Fruit fly (Drosophila melanogaster) whole organism, embryonic: ENCODE measurements around the gene Tbcd.
A peak's percentile ranks its signal among the peaks of the same experiment; 100 is the strongest.

ENCODE experiments used
- Ada2b ChIP-seq: fragments of 200-800 bp; sonication (Bioruptor generic); IDR thresholded peaks from 2 replicates; pipeline ENCODE4 v1.3.6; 2022; ENCODE audit warnings: missing biosample characterization, missing genetic modification characterization
- Aef1 ChIP-seq: fragments of 200-800 bp; sonication (Bioruptor generic); IDR thresholded peaks from 3 replicates; pipeline ENCODE4 v1.3.6; 2022; ENCODE audit warnings: missing biosample characterization, missing genetic modification characterization
- BEAF-32 ChIP-seq: fragments of 200-800 bp; sonication (Bioruptor generic); optimal IDR thresholded peaks from 3 replicates; lab custom pipeline; 2017; ENCODE audit warnings: missing biosample characterization, missing genetic modification characterization, mild to moderate bottlenecking, moderate library complexity, missing genetic modification reagents
- CG10366 ChIP-seq: fragments of 200-800 bp; sonication (Bioruptor generic); IDR thresholded peaks from 2 replicates; pipeline ENCODE4 v1.3.6; 2022; ENCODE audit warnings: missing biosample characterization, missing genetic modification characterization
- CG10462 ChIP-seq: fragments of 200-800 bp; sonication (Bioruptor generic); optimal IDR thresholded peaks from 2 replicates; lab custom pipeline; 2016; ENCODE audit warnings: missing biosample characterization, missing genetic modification characterization
- CG11093 ChIP-seq: fragments of 200-800 bp; sonication (Bioruptor generic); IDR thresholded peaks from 3 replicates; pipeline ENCODE4 v1.3.6; 2022; ENCODE audit warnings: missing biosample characterization, missing genetic modification characterization
- CG12071 ChIP-seq: fragments of 200-800 bp; sonication (Bioruptor generic); optimal IDR thresholded peaks from 3 replicates; lab custom pipeline; 2018; ENCODE audit warnings: missing biosample characterization, mild to moderate bottlenecking, missing genetic modification characterization
- CG12299 ChIP-seq: fragments of 200-800 bp; sonication (Bioruptor generic); optimal IDR thresholded peaks from 2 replicates; lab custom pipeline; 2018; ENCODE audit warnings: missing biosample characterization, mild to moderate bottlenecking, missing genetic modification characterization
- CG13424 ChIP-seq: fragments of 200-800 bp; sonication (Bioruptor generic); optimal IDR thresholded peaks from 2 replicates; lab custom pipeline; 2019; ENCODE audit warnings: missing biosample characterization, mild to moderate bottlenecking, missing genetic modification characterization, moderate library complexity
- CG13894 ChIP-seq: fragments of 200-800 bp; sonication (Bioruptor generic); optimal IDR thresholded peaks from 3 replicates; lab custom pipeline; 2018; ENCODE audit warnings: missing biosample characterization, mild to moderate bottlenecking, missing genetic modification characterization, moderate library complexity
- CG17802 ChIP-seq: fragments of 200-800 bp; sonication (Bioruptor generic); optimal IDR thresholded peaks from 2 replicates; lab custom pipeline; 2018; ENCODE audit warnings: missing biosample characterization, mild to moderate bottlenecking, missing genetic modification characterization, moderate library complexity
- CG30431 ChIP-seq: fragments of 200-800 bp; sonication (Bioruptor generic); optimal IDR thresholded peaks from 2 replicates; lab custom pipeline; 2017; ENCODE audit warnings: missing biosample characterization, missing genetic modification characterization
- CG31224 ChIP-seq: fragments of 200-800 bp; sonication (Bioruptor generic); IDR thresholded peaks from 2 replicates; pipeline ENCODE4 v1.3.6; 2022; ENCODE audit warnings: missing biosample characterization, missing genetic modification characterization
- CG5245 ChIP-seq: fragments of 200-800 bp; sonication (Bioruptor generic); optimal IDR thresholded peaks from 3 replicates; lab custom pipeline; 2016; ENCODE audit warnings: missing biosample characterization, missing genetic modification characterization
- CG7745 ChIP-seq: fragments of 200-800 bp; sonication (Bioruptor generic); optimal IDR thresholded peaks from 2 replicates; lab custom pipeline; 2018; ENCODE audit warnings: missing biosample characterization, mild to moderate bottlenecking, missing genetic modification characterization, moderate library complexity
- CG7786 ChIP-seq: fragments of 200-800 bp; sonication (Bioruptor generic); optimal IDR thresholded peaks from 2 replicates; lab custom pipeline; 2016; ENCODE audit warnings: missing biosample characterization, missing genetic modification characterization
- CG7987 ChIP-seq: fragments of 200-800 bp; sonication (Bioruptor generic); optimal IDR thresholded peaks from 2 replicates; lab custom pipeline; 2018; ENCODE audit warnings: missing biosample characterization, mild to moderate bottlenecking, missing genetic modification characterization, moderate library complexity
- CG9797 ChIP-seq: fragments of 200-800 bp; sonication (Bioruptor generic); optimal IDR thresholded peaks from 3 replicates; lab custom pipeline; 2018; ENCODE audit warnings: missing biosample characterization, mild to moderate bottlenecking, missing genetic modification characterization
- CG9932 ChIP-seq: fragments of 200-800 bp; sonication (Bioruptor generic); IDR thresholded peaks from 2 replicates; pipeline ENCODE4 v1.3.6; 2022; ENCODE audit warnings: missing biosample characterization, missing genetic modification characterization
- CrebB ChIP-seq: fragments of 200-800 bp; sonication (Bioruptor generic); optimal IDR thresholded peaks from 3 replicates; lab custom pipeline; 2018; ENCODE audit warnings: missing biosample characterization, mild to moderate bottlenecking, missing genetic modification characterization
- E2f1 ChIP-seq: fragments of 200-800 bp; sonication (Bioruptor generic); IDR thresholded peaks from 2 replicates; pipeline ENCODE4 v1.3.6; 2022; ENCODE audit warnings: missing biosample characterization, missing genetic modification characterization
- Fer1 ChIP-seq: fragments of 200-800 bp; sonication (Bioruptor generic); optimal IDR thresholded peaks from 2 replicates; lab custom pipeline; 2017; ENCODE audit warnings: missing biosample characterization, mild to moderate bottlenecking, missing genetic modification characterization
- Ravus ChIP-seq: fragments of 200-800 bp; sonication (Bioruptor generic); IDR thresholded peaks from 2 replicates; pipeline ENCODE4 v1.3.6; 2022; ENCODE audit warnings: missing biosample characterization, missing genetic modification characterization
- Rfx ChIP-seq: fragments of 200-800 bp; sonication (Bioruptor generic); IDR thresholded peaks from 2 replicates; pipeline ENCODE4 v1.3.6; 2022; ENCODE audit warnings: missing biosample characterization, missing genetic modification characterization
- Sox100B ChIP-seq: fragments of 200-800 bp; sonication (Bioruptor generic); optimal IDR thresholded peaks from 3 replicates; lab custom pipeline; 2018; ENCODE audit warnings: missing biosample characterization, mild to moderate bottlenecking, missing genetic modification characterization
- Sry-β ChIP-seq: fragments of 200-800 bp; sonication (Bioruptor generic); optimal IDR thresholded peaks from 2 replicates; lab custom pipeline; 2018; ENCODE audit warnings: missing biosample characterization, mild to moderate bottlenecking, missing genetic modification characterization, moderate library complexity
- YL-1 ChIP-seq: fragments of 200-800 bp; sonication (Bioruptor generic); optimal IDR thresholded peaks from 3 replicates; lab custom pipeline; 2017; ENCODE audit warnings: missing biosample characterization, mild to moderate bottlenecking, missing genetic modification characterization
- ac ChIP-seq: fragments of 200-800 bp; sonication (Bioruptor generic); optimal IDR thresholded peaks from 3 replicates; lab custom pipeline; 2017; ENCODE audit warnings: missing biosample characterization, mild to moderate bottlenecking, missing genetic modification characterization
- aop ChIP-seq: fragments of 200-800 bp; sonication (Bioruptor generic); IDR thresholded peaks from 2 replicates; pipeline ENCODE4 v1.3.6; 2022; ENCODE audit warnings: missing biosample characterization, missing genetic modification characterization
- cad ChIP-seq: fragments of >200 bp; optimal IDR thresholded peaks from 2 replicates; lab custom pipeline; 2017; ENCODE audit warnings: missing biosample characterization, missing genetic modification characterization
- cwo ChIP-seq: fragments of 200-800 bp; sonication (Bioruptor generic); optimal IDR thresholded peaks from 3 replicates; lab custom pipeline; 2017; ENCODE audit warnings: missing biosample characterization, missing genetic modification characterization, mild to moderate bottlenecking, moderate library complexity, missing genetic modification reagents
- dm ChIP-seq: fragments of 200-800 bp; sonication (Bioruptor generic); optimal IDR thresholded peaks from 3 replicates; lab custom pipeline; 2016; ENCODE audit warnings: missing biosample characterization, missing genetic modification characterization
- fd3F ChIP-seq: fragments of 200-800 bp; sonication (Bioruptor generic); optimal IDR thresholded peaks from 2 replicates; lab custom pipeline; 2018; ENCODE audit warnings: missing biosample characterization, mild to moderate bottlenecking, missing genetic modification characterization, moderate library complexity
- gro ChIP-seq: fragments of 200-800 bp; sonication (Bioruptor generic); optimal IDR thresholded peaks from 2 replicates; lab custom pipeline; 2016; ENCODE audit warnings: missing biosample characterization, missing genetic modification characterization
- ham ChIP-seq: fragments of 200-800 bp; sonication (Bioruptor generic); IDR thresholded peaks from 2 replicates; pipeline ENCODE4 v1.3.6; 2022; ENCODE audit warnings: missing biosample characterization, missing genetic modification characterization
- hth ChIP-seq: fragments of >200 bp; optimal IDR thresholded peaks from 2 replicates; lab custom pipeline; 2017; ENCODE audit warnings: inconsistent platforms
- kah ChIP-seq: fragments of 200-800 bp; sonication (Bioruptor generic); optimal IDR thresholded peaks from 2 replicates; lab custom pipeline; 2018; ENCODE audit warnings: missing biosample characterization, mild to moderate bottlenecking, missing genetic modification characterization
- lmd ChIP-seq: fragments of 200-800 bp; sonication (Bioruptor generic); IDR thresholded peaks from 2 replicates; pipeline ENCODE4 v1.3.6; 2022; ENCODE audit warnings: missing biosample characterization, missing genetic modification characterization
- nmo ChIP-seq: fragments of 200-800 bp; sonication (Bioruptor generic); optimal IDR thresholded peaks from 2 replicates; lab custom pipeline; 2018; ENCODE audit warnings: missing biosample characterization, mild to moderate bottlenecking, missing genetic modification characterization, moderate library complexity
- onecut ChIP-seq: fragments of 200-800 bp; sonication (Bioruptor generic); IDR thresholded peaks from 2 replicates; pipeline ENCODE4 v1.3.6; 2022; ENCODE audit warnings: missing biosample characterization, missing genetic modification characterization
- org-1 ChIP-seq: fragments of 200-800 bp; sonication (Bioruptor generic); optimal IDR thresholded peaks from 2 replicates; lab custom pipeline; 2017; ENCODE audit warnings: missing biosample characterization, missing genetic modification characterization
- prd ChIP-seq, 3 experiments: fragments of >200 bp in 2 of 3; fragments of 200-800 bp in 1 of 3; sonication (Bioruptor generic) in 1 of 3; optimal IDR thresholded peaks in 2 of 3; IDR thresholded peaks in 1 of 3; 2 replicates in 2 of 3; 3 replicates in 1 of 3; pipeline versions ENCODE4 v1.3.6 to Lab custom; 2017 to 2022; ENCODE audit warnings: missing biosample characterization in 1 of 3, missing genetic modification characterization in 1 of 3
- pum ChIP-seq: fragments of 200-800 bp; sonication (Bioruptor generic); optimal IDR thresholded peaks from 2 replicates; lab custom pipeline; 2016; ENCODE audit warnings: missing biosample characterization, missing genetic modification characterization
- ro ChIP-seq: fragments of 200-800 bp; sonication (Bioruptor generic); IDR thresholded peaks from 2 replicates; pipeline ENCODE4 v1.3.6; 2022; ENCODE audit warnings: missing biosample characterization, missing genetic modification characterization
- scrt ChIP-seq: fragments of 200-800 bp; sonication (Bioruptor generic); optimal IDR thresholded peaks from 2 replicates; lab custom pipeline; 2018; ENCODE audit warnings: missing biosample characterization, mild to moderate bottlenecking, missing genetic modification characterization, moderate library complexity
- sug ChIP-seq: fragments of 200-800 bp; optimal IDR thresholded peaks from 2 replicates; lab custom pipeline; 2019; ENCODE audit warnings: missing biosample characterization, mild to moderate bottlenecking, missing genetic modification characterization, moderate library complexity
- tin ChIP-seq: fragments of 200-800 bp; sonication (Bioruptor generic); optimal IDR thresholded peaks from 3 replicates; lab custom pipeline; 2016; ENCODE audit warnings: missing biosample characterization, missing genetic modification characterization
- zfh1 ChIP-seq: fragments of 200-800 bp; sonication (Bioruptor generic); IDR thresholded peaks from 3 replicates; pipeline ENCODE4 v1.3.6; 2022; ENCODE audit warnings: missing biosample characterization, missing genetic modification characterization

The Tbcd gene

dm6 chr2L:2198119-2198494, 50.8 kb downstream of the Tbcd start:
- TF ChIP-seq onecut (GFP tag; lab: Robert Waterston, UW) (peak; percentile 81), CG30431 (GFP tag; lab: Kevin White, UChicago) (no peak), sug (tag; lab: Kevin White, UChicago) (peak; percentile 83), CG13894 (tag; lab: Kevin White, UChicago) (peak; percentile 86), scrt (GFP tag; lab: Kevin White, UChicago) (peak; percentile 52), Fer1 (GFP tag; lab: Kevin White, UChicago) (no peak)

DNA sequence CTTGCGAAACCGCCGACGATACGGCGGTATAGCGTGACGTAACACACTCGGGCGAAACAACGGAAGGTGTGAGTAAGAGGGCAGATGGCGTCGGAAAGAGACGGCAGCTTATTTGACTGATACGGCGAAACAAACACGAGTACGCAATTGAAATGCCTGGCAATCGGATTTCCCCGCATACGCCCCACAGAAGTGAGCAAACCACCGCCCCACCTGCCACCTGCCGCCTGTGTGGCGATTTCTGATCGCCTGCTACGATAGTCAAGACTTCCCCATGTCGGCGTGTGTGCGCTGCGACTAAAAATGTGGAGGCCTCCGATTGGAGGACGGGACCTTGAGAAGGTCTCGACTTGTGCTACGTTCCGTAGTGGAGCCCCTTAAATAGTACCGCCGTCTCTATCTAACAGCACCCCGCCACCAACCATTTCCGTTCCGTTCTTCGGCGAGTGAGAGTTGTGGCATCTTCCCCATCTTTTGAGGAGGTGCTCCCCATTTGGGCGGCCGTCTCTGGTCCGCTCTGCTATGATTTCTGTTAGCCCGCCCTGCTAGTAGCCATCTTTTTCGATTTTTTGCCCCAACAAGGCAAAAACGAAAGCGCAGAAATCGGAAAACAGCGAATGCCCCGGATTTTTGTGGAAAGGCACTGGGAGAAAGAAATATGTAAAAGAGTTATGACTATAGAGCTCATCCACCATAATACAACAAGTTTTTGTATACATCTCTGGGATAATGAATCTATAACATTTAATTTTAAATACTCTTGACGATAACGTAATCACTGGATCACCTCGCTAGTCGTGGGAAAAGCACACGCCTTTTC, 51.5 kb downstream of the Tbcd start:
- TF ChIP-seq aop (no peak), Rfx (GFP tag; lab: Robert Waterston, UW) (no peak), ham (GFP tag; lab: Robert Waterston, UW) (no peak), BEAF-32 (GFP tag; lab: Kevin White, UChicago) (no peak), CG11093 (GFP tag; lab: Robert Waterston, UW) (peak; percentile 84), Ravus (GFP tag; lab: Robert Waterston, UW) (no peak), ro (GFP tag; lab: Robert Waterston, UW) (no peak), hth (no peak), cad (no peak), E2f1 (no peak), gro (GFP tag; lab: Kevin White, UChicago) (peak; percentile 80), tin (GFP tag; lab: Kevin White, UChicago) (peak; percentile 79), CG5245 (peak; percentile 85), YL-1 (GFP tag; lab: Kevin White, UChicago) (no peak), CG12299 (tag; lab: Kevin White, UChicago) (peak; percentile 23), CG7786 (GFP tag; lab: Kevin White, UChicago) (peak; percentile 85), CG13424 (tag; lab: Kevin White, UChicago) (peak; percentile 76), org-1 (peak; percentile 86), nmo (GFP tag; lab: Kevin White, UChicago) (peak; percentile 92), dm (GFP tag; lab: Kevin White, UChicago) (peak; percentile 74), CG7745 (no peak), CG31224 (GFP tag; lab: Robert Waterston, UW) (no peak), fd3F (GFP tag; lab: Kevin White, UChicago) (peak; percentile 46), cwo (GFP tag; lab: Kevin White, UChicago) (peak; percentile 90), CrebB (peak; percentile 78), CG9932 (no peak), Aef1 (GFP tag; lab: Robert Waterston, UW) (no peak), CG9797 (peak; percentile 22), zfh1 (GFP tag; lab: Robert Waterston, UW) (no peak), CG17802 (tag; lab: Kevin White, UChicago) (peak; percentile 77), Sry-β (GFP tag; lab: Kevin White, UChicago) (peak; percentile 38), CG12071 (GFP tag; lab: Kevin White, UChicago) (peak; percentile 79), CG7987 (GFP tag; lab: Kevin White, UChicago) (peak; percentile 31), scrt (GFP tag; lab: Kevin White, UChicago) (peak; percentile 75), CG10366 (GFP tag; lab: Robert Waterston, UW) (no peak), kah (GFP tag; lab: Kevin White, UChicago) (peak; percentile 82), Sox100B (GFP tag; lab: Kevin White, UChicago) (peak; percentile 86), prd (optimal IDR thresholded peaks at IDR 0.05; lab: Kevin White, UChicago) (no peak), prd (GFP tag; IDR thresholded peaks at IDR 0.05; lab: Robert Waterston, UW) (no peak), Ada2b (GFP tag; lab: Robert Waterston, UW) (no peak), pum (GFP tag; lab: Kevin White, UChicago) (peak; percentile 87), ac (GFP tag; lab: Kevin White, UChicago) (peak; percentile 51), CG10462 (GFP tag; lab: Kevin White, UChicago) (peak; percentile 78), lmd (no peak)
